Worm (Caenorhabditis elegans) whole organism, mixed stage, embryonic: ENCODE data around the gene Y110A2AR.1.

Source experiments
- blmp-1 ChIP-seq: fragments of 150-350 bp; optimal IDR thresholded peaks from 2 replicates; lab custom pipeline; 2014; ENCODE audit warnings: missing biosample characterization, missing genetic modification characterization
- ces-1 ChIP-seq: fragments of 150-350 bp; optimal IDR thresholded peaks from 2 replicates; lab custom pipeline; 2014; ENCODE audit warnings: missing biosample characterization, missing genetic modification reagents, missing genetic modification characterization
- elt-1 ChIP-seq: sonication (generic microtip); optimal IDR thresholded peaks from 2 replicates; lab custom pipeline; 2017; ENCODE audit warnings: missing genetic modification characterization, mild to moderate bottlenecking, missing compliant biosample characterization, antibody characterized with exemption, moderate library complexity, borderline replicate concordance; ENCODE audit not compliant: insufficient read depth
- nhr-76 ChIP-seq: sonication (generic microtip); optimal IDR thresholded peaks from 2 replicates; lab custom pipeline; 2017; ENCODE audit warnings: missing biosample characterization, missing genetic modification characterization
- pha-4 ChIP-seq: fragments of 150-350 bp; optimal IDR thresholded peaks from 2 replicates; lab custom pipeline; 2018; ENCODE audit warnings: missing biosample characterization, missing genetic modification reagents, missing genetic modification characterization
- snpc-4 ChIP-seq: fragments of 150-350 bp; optimal IDR thresholded peaks from 2 replicates; lab custom pipeline; 2014; ENCODE audit warnings: missing biosample characterization, missing genetic modification characterization
- unc-62 ChIP-seq: fragments of 150-350 bp; optimal IDR thresholded peaks from 2 replicates; lab custom pipeline; 2014; ENCODE audit warnings: missing biosample characterization, missing genetic modification reagents, missing genetic modification characterization
- ztf-11 ChIP-seq: fragments of 150-350 bp; optimal IDR thresholded peaks from 2 replicates; lab custom pipeline; 2014; ENCODE audit warnings: missing biosample characterization, missing genetic modification characterization

ce11 chrII:2871816-2872215 lies 47.7 kb upstream of the Y110A2AR.1 start, which contains the start of gene Y110A2AL.10:
- TF ChIP-seq blmp-1 (no peak), elt-1 (tag; lab: Kevin White, UChicago) (no peak), nhr-76 (tag; lab: Kevin White, UChicago) (no peak), snpc-4 (tag; lab: Kevin White, UChicago) (no peak), unc-62 (GFP tag; lab: Kevin White, UChicago) (no peak), pha-4 (tag; lab: Kevin White, UChicago) (no peak), ces-1 (no peak), ztf-11 (tag; lab: Kevin White, UChicago) (no peak)
